Worm (Caenorhabditis elegans): Measurements from ENCODE around the gene Y59H11AM.1.

Y59H11AM.1 gene

DNA sequence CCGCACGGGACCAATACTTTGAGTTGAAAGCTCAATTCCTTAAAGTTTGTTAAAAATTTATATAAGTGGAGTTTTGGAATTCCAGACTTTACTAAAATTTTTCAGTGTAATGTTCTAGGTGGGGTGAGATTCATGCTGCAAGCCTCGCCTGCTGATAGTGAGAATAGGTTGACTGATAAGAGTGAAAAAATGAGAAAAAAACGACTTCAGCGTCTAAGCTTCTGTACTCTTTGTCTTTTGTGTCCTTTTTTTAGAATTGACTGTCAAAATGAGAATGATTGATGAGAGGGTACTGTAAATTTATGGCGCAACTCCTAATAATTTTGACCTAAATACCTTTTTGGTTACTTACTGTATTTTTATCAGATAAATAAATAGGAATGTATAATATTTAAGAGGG is 37.0 kb upstream of the Y59H11AM.1 start:
- no peak for TF ChIP-seq ztf-23 (GFP tag; IDR thresholded peaks at IDR 0.05)
- TF ChIP-seq T22C8.4 (GFP tag; IDR thresholded peaks at IDR 0.05), result no peak
- TF ChIP-seq klf-2 (GFP tag; conservative IDR thresholded peaks at IDR 0.05), result no peak
- no peak for TF ChIP-seq tab-1 (GFP tag; IDR thresholded peaks at IDR 0.05)
- TF ChIP-seq ref-1 (GFP tag; conservative IDR thresholded peaks at IDR 0.05), result no peak

DNA sequence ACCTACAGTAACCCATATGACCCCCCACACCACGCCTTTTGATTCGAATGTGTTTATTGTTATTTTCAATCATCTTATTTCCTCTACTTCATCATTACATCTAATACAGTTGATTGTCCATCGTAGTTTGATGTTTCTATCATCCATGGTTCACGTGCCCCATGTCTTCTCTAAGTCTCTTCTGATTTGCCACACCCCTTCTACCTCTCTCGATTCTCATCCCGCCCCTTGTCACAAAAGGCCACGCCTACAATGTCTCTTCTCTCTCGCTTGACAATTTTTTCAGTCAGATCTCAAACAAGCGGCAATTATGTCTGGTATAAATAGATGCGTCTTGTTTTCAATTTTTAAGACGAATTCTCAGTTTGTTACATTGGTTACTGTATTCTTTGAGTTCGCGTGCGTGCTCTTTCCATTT is 36.2 kb upstream of the Y59H11AM.1 start:
- TF ChIP-seq klf-2 (GFP tag; conservative IDR thresholded peaks at IDR 0.05), result no peak

DNA sequence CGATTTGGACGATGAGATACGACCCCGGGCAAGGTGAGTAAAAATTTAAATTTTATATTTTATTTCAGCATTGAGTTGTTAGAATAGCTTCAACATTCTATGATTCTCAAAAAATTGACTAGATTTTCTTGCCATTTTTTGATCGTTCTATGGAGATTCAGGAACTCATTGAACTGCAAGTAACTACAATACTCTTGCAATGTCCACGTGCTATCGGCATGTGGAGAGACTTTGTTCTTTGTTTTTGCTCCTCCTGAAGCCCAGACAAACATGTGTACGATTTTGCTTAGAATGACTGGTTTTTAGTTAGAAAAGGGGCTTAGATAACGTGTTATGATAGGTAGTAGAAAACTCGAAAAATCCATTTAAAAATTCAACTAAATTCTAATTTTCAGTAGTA is 35.3 kb upstream of the Y59H11AM.1 start:
- TF ChIP-seq tab-1 (GFP tag; IDR thresholded peaks at IDR 0.05) (no peak), klf-2 (GFP tag; conservative IDR thresholded peaks at IDR 0.05) (no peak), T22C8.4 (GFP tag; IDR thresholded peaks at IDR 0.05) (no peak), flt-1 (GFP tag; IDR thresholded peaks at IDR 0.05) (no peak), ztf-29 (GFP tag; IDR thresholded peaks at IDR 0.05) (no peak), cog-1 (tag; optimal IDR thresholded peaks at IDR 0.05) (no peak), ref-1 (GFP tag; conservative IDR thresholded peaks at IDR 0.05) (no peak), ztf-23 (GFP tag; IDR thresholded peaks at IDR 0.05) (no peak), med-1 (GFP tag; optimal IDR thresholded peaks at IDR 0.05; ENCODE audit: insufficient read depth) (no peak)

DNA sequence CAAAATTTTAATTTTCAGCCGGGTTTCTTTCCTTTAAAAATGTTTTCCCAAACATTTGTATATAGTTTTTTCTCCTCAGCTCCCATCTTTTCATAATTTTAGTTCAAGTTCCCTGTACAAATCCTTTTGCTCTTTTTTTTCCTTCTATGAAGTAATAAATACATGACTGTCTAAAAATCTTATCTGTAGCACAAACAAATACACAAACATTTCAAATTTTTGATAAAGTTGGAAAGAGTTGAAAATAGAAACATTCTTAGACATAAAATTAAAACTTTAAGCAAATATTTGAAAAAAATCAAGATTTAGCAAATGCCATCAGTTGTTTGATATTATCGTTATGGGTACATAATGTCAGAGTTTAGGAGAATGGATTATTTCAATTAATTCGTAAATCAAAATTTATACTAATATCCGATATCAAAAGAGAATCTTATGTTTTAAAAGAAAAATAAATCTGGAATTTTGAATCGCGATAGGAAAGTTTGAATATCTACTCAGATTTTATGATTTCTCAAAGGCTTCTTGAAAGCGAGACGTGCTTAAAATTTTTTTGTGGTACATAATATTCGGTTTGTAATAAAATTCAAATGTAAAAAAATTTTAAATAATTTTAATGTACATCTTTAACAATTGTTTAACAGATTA is 33.1 kb upstream of the Y59H11AM.1 start:
- TF ChIP-seq flt-1 (GFP tag; IDR thresholded peaks at IDR 0.05), result no peak

DNA sequence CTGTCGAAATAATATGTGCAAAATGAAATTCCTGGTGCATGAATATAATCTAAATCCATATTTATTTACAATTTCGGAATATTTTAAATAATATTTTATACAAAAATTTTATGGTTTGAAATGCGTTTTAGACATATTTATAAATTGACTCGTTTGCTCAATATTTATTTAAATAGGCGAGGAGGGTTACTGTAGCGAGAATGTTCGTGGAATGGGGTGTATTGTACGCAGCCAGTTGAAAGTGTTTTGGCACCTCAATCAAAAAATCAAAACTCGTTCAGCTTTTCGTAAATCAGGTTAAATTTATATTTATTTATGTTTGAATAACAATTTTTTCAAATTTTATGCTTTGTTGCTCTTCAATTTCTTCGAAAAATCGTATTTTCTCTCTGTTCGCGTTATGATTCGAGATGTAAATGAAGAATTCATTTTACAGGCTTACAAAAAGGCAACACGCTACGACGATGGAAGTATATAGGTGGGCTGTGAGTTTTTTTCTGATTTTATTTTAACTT is 32.5 kb upstream of the Y59H11AM.1 start, which contains the start of gene hyl-1:
Gene hyl-1 (plus strand): TSS at position 465 of the 515 bp plus-strand sequence.
- no peak for TF ChIP-seq ztf-29 (GFP tag; IDR thresholded peaks at IDR 0.05)

DNA sequence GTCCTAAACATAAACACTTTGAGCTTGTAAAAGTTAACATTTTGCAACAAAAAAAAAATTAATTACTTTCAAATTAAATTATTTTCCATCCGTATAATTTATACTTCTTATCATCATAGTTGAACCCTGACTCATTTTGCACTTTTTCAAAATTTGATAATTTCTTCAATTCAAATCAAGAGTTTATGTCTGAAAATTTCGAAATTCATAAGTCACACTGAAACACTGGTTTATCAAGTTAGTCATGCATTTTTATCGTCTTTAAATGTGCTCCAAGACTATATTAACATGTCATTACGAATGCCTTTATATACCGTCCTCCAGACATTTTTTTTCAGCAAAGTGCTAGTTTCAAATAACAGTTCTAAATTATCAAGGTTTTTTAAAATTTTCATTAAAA is 31.6 kb upstream of the Y59H11AM.1 start:
- TF ChIP-seq tab-1 (GFP tag; IDR thresholded peaks at IDR 0.05) (no peak), T22C8.4 (GFP tag; IDR thresholded peaks at IDR 0.05) (no peak), ztf-23 (GFP tag; IDR thresholded peaks at IDR 0.05) (no peak), ref-1 (GFP tag; conservative IDR thresholded peaks at IDR 0.05) (no peak), flt-1 (GFP tag; IDR thresholded peaks at IDR 0.05) (no peak), klf-2 (GFP tag; conservative IDR thresholded peaks at IDR 0.05) (no peak), ztf-29 (GFP tag; IDR thresholded peaks at IDR 0.05) (no peak), cog-1 (tag; optimal IDR thresholded peaks at IDR 0.05) (no peak), med-1 (GFP tag; optimal IDR thresholded peaks at IDR 0.05; ENCODE audit: insufficient read depth) (no peak)

DNA sequence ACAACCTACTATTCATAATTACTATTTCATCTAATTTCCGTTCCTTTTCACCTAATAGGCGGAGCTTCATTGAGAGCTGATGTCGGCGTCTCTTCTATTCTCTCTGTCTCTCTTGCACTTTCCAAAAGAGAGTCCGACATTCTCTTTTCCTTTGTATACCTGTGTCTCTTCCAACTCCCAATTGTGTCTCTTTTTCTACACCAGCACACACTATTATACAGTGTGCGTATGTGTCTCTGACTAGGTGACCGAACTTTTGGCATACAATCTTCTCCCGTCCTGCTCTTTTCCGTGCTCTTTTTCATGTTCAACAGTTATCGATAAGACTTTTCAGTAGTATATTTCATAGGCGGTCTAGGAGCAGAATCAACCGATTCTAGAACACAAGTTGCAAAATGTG is 31.0 kb upstream of the Y59H11AM.1 start:
- no peak for TF ChIP-seq klf-2 (GFP tag; conservative IDR thresholded peaks at IDR 0.05)
- TF ChIP-seq T22C8.4 (GFP tag; IDR thresholded peaks at IDR 0.05), result no peak
- TF ChIP-seq med-1 (GFP tag; optimal IDR thresholded peaks at IDR 0.05; ENCODE audit: insufficient read depth), result no peak
- no peak for TF ChIP-seq flt-1 (GFP tag; IDR thresholded peaks at IDR 0.05)
- TF ChIP-seq ref-1 (GFP tag; conservative IDR thresholded peaks at IDR 0.05), result no peak
- TF ChIP-seq ztf-29 (GFP tag; IDR thresholded peaks at IDR 0.05), result no peak

DNA sequence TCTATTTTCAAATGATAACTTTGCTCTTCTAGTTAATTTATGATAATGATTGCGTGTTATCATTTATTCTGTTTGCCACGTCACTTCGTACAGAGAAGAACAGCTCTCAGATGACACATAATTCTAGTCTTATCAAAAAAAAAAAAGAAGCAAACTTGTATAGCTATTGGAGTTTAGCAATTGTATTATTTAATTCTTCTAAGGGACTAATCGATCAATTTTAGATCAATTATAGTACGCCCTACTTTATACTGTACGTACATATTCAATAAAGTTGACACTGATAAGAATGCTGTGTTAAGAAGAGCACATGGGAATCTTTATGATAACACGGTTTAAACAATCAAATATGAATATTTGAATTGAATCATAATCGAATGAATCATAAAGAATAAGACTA is 29.0 kb upstream of the Y59H11AM.1 start:
- no peak for TF ChIP-seq flt-1 (GFP tag; IDR thresholded peaks at IDR 0.05)

DNA sequence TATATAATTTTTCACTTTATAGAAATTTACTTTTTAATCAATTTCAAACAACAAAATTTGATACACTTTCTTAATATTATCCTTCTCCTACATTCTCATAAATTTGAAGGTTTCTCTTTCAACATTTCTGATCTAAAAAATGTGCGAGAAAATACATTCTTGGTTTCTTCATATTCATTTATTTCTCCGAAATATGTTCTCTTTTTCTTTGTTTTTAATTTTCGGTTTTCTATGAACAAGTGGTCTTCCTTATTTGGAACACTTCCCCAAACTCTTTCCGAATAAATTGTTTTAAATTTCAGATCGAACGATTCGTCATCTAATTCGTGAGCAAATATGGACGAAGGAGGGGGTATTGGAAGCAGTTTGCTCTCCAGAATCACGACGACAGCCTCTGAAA is 12.1 kb upstream of the Y59H11AM.1 start, which contains the start of gene npr-22:
Gene npr-22 (plus strand): TSS at position 301 of the 400 bp plus-strand sequence.
- no peak for TF ChIP-seq ref-1 (GFP tag; conservative IDR thresholded peaks at IDR 0.05)
- TF ChIP-seq flt-1 (GFP tag; IDR thresholded peaks at IDR 0.05), result no peak
- TF ChIP-seq med-1 (GFP tag; optimal IDR thresholded peaks at IDR 0.05; ENCODE audit: insufficient read depth), result no peak
- no peak for TF ChIP-seq cog-1 (tag; optimal IDR thresholded peaks at IDR 0.05)
- TF ChIP-seq klf-2 (GFP tag; conservative IDR thresholded peaks at IDR 0.05), result no peak
- TF ChIP-seq tab-1 (GFP tag; IDR thresholded peaks at IDR 0.05), result no peak
- TF ChIP-seq ztf-29 (GFP tag; IDR thresholded peaks at IDR 0.05), result no peak
- no peak for TF ChIP-seq T22C8.4 (GFP tag; IDR thresholded peaks at IDR 0.05)
- TF ChIP-seq ztf-23 (GFP tag; IDR thresholded peaks at IDR 0.05), result no peak

DNA sequence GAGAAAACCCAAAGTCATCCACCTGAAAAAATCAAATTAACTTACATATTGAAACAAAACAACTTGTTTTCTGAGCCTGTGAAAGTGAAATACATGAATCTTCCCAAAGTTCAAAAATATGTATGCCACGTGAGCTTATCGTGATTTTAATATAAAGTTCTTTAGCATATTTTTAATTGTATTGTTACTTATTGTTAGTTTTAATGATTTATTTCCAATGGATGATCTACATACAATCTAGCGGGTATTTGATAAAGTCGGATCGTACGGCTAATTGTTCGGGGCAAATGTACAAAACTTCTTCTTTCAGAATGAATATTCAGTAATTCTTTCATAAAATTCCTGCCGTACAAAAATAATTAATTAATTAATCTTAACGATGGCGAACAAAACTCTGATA is 985 bp upstream of the Y59H11AM.1 start, which contains the start of gene Y59H11AM.4:
Gene Y59H11AM.4 (minus strand): TSS at position 101 of the 400 bp plus-strand sequence.
- TF ChIP-seq klf-2 (GFP tag; conservative IDR thresholded peaks at IDR 0.05) (no peak), flt-1 (GFP tag; IDR thresholded peaks at IDR 0.05) (no peak), ref-1 (GFP tag; conservative IDR thresholded peaks at IDR 0.05) (no peak), T22C8.4 (GFP tag; IDR thresholded peaks at IDR 0.05) (no peak), tab-1 (GFP tag; IDR thresholded peaks at IDR 0.05) (no peak), ztf-23 (GFP tag; IDR thresholded peaks at IDR 0.05) (no peak)

DNA sequence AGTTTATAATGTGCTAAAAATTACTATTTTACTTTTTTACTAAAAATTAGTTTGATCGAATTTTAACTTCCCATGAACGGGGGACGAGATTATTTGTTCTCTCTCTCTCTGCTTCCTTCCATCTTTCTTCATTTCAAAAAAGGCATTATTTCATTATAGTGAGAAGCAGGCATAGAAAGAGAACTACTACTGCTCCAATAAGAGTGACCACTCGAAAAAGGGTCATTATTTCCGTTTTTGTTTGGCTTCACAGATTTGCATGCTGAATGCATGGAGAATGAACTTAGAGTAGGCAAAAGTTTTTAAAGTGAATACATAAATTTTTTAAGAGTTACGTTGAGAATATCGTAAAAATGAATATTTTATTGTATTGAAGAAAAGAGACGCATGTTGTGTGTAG is 519 bp upstream of the Y59H11AM.1 start:
- TF ChIP-seq T22C8.4 (GFP tag; IDR thresholded peaks at IDR 0.05) (no peak), ref-1 (GFP tag; conservative IDR thresholded peaks at IDR 0.05) (no peak), ztf-29 (GFP tag; IDR thresholded peaks at IDR 0.05) (no peak)
